Worm (Caenorhabditis elegans): Measurements from ENCODE around the gene chst-1.

chst-1 gene

DNA sequence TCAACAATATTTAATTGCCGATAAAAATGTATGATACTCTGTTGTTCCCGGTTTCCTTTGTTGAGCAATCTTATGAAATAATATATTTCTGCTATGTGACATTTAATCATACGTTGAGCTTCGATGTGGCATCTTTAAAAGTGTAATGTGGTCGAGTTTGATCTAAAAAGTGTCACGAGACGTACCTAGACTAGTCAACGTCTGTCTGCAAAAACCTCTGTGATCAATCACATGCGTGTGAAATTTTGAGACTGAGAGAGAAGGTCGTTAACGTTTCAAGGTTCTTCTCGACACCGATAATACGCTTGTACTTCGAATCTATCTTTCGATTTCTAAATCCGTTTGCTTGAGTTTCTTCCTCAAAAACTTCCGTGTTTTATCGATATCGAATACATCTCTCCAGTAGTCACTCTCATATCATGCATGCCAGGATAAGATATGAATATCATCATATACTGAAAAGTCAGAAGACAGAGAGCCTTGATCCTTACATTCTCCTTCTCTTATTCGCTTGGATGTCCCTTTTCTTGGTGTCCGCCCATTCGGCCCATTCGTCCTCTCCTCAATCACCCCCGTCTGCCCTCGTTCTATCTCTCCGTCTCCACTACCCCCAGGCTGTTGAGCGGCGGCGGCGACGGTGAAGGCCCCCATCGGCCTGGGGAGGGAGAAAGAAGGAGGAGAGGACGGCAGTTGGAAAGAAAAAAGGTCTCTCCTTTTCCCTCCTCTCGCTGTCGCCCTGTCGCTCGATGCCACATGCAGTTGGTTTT, 21.7 kb upstream of the chst-1 start:
- TF ChIP-seq sox-4 (tag; optimal IDR thresholded peaks at IDR 0.05) (peak; percentile 63), hlh-8 (tag; optimal IDR thresholded peaks at IDR 0.05) (peak; percentile 12), fkh-6 (tag; optimal IDR thresholded peaks at IDR 0.05) (peak; percentile 43), ref-2 (tag; optimal IDR thresholded peaks at IDR 0.05) (peak; percentile 45), che-1 (tag; optimal IDR thresholded peaks at IDR 0.05) (peak; percentile 57), odd-2 (tag; optimal IDR thresholded peaks at IDR 0.05) (no peak), npax-4 (tag; optimal IDR thresholded peaks at IDR 0.05) (no peak), eyg-1 (tag; optimal IDR thresholded peaks at IDR 0.05) (no peak), ceh-48 (tag; optimal IDR thresholded peaks at IDR 0.05) (peak; percentile 16), hlh-13 (GFP tag; optimal IDR thresholded peaks at IDR 0.05) (no peak), ceh-19 (GFP tag; optimal IDR thresholded peaks at IDR 0.05) (no peak), ama-1 (optimal IDR thresholded peaks at IDR 0.05) (no peak), fkh-10 (GFP tag; optimal IDR thresholded peaks at IDR 0.05) (no peak), ceh-14 (tag; optimal IDR thresholded peaks at IDR 0.05) (peak; percentile 30), T23F11.4 (GFP tag; optimal IDR thresholded peaks at IDR 0.05) (peak; percentile 57), unc-86 (tag; optimal IDR thresholded peaks at IDR 0.05) (no peak), ets-4 (tag; optimal IDR thresholded peaks at IDR 0.05) (no peak), sdc-2 (tag; optimal IDR thresholded peaks at IDR 0.05) (peak; percentile 72), nhr-232 (tag; optimal IDR thresholded peaks at IDR 0.05) (peak; percentile 39), pqm-1 (tag; optimal IDR thresholded peaks at IDR 0.05) (peak; percentile 38), mec-3 (tag; optimal IDR thresholded peaks at IDR 0.05; ENCODE audit: borderline replicate concordance) (peak; percentile 43), syd-9 (tag; optimal IDR thresholded peaks at IDR 0.05) (peak; percentile 70), ceh-22 (tag; optimal IDR thresholded peaks at IDR 0.05) (no peak), ceh-34 (tag; optimal IDR thresholded peaks at IDR 0.05) (peak; percentile 63), fax-1 (tag; optimal IDR thresholded peaks at IDR 0.05) (no peak), ceh-2 (tag; optimal IDR thresholded peaks at IDR 0.05) (no peak), rnt-1 (tag; optimal IDR thresholded peaks at IDR 0.05) (peak; percentile 25), madf-2 (tag; optimal IDR thresholded peaks at IDR 0.05) (no peak), nhr-11 (tag; optimal IDR thresholded peaks at IDR 0.05) (no peak), nfya-1 (tag; optimal IDR thresholded peaks at IDR 0.05) (peak; percentile 67), dmd-4 (tag; optimal IDR thresholded peaks at IDR 0.05; ENCODE audit: borderline replicate concordance) (no peak), ttx-3 (tag; optimal IDR thresholded peaks at IDR 0.05) (peak; percentile 17), pros-1 (tag; optimal IDR thresholded peaks at IDR 0.05) (peak; percentile 52), unc-55 (GFP tag; optimal IDR thresholded peaks at IDR 0.05) (no peak), elt-2 (tag; optimal IDR thresholded peaks at IDR 0.05) (no peak), hlh-30 (tag; optimal IDR thresholded peaks at IDR 0.05; ENCODE audit: insufficient read depth) (peak; percentile 10), pha-2 (tag; optimal IDR thresholded peaks at IDR 0.05) (peak; percentile 1), unc-42 (tag; optimal IDR thresholded peaks at IDR 0.05) (peak; percentile 1), pag-3 (tag; optimal IDR thresholded peaks at IDR 0.05; ENCODE audit: borderline replicate concordance) (no peak), sox-2 (GFP tag; IDR thresholded peaks at IDR 0.05) (no peak), lin-11 (tag; optimal IDR thresholded peaks at IDR 0.05) (peak; percentile 33), dve-1 (tag; optimal IDR thresholded peaks at IDR 0.05) (no peak), ceh-6 (GFP tag; optimal IDR thresholded peaks at IDR 0.05) (no peak), C38D4.7 (GFP tag; optimal IDR thresholded peaks at IDR 0.05) (peak; percentile 28), ceh-18 (tag; optimal IDR thresholded peaks at IDR 0.05) (peak; percentile 58), hlh-6 (tag; optimal IDR thresholded peaks at IDR 0.05) (peak; percentile 72), tbx-7 (tag; optimal IDR thresholded peaks at IDR 0.05) (no peak), pha-4 (tag; optimal IDR thresholded peaks at IDR 0.05) (no peak), ahr-1 (tag; optimal IDR thresholded peaks at IDR 0.05) (no peak), unc-3 (GFP tag; conservative IDR thresholded peaks at IDR 0.05) (no peak), unc-3 (tag; optimal IDR thresholded peaks at IDR 0.05) (no peak), lim-6 (tag; optimal IDR thresholded peaks at IDR 0.05) (no peak)

All from whole organism, late embryonic.